Worm (Caenorhabditis elegans) whole organism, L1 larva: ENCODE measurements around the gene ccm-3.

Source experiments
- C04F5.9 ChIP-seq: sonication (generic microtip); optimal IDR thresholded peaks from 2 replicates; lab custom pipeline; 2016; ENCODE audit warnings: missing genetic modification characterization, missing compliant biosample characterization
- ama-1 ChIP-seq: fragments of 150-350 bp; optimal IDR thresholded peaks from 2 replicates; lab custom pipeline; 2014
- ceh-82 ChIP-seq, 3 experiments: fragments of 150-350 bp in 1 of 3; sonication (generic microtip) in 2 of 3; optimal IDR thresholded peaks; 2 replicates each; lab custom pipeline; 2014 to 2017; ENCODE audit warnings: missing biosample characterization in 3 of 3, missing genetic modification characterization in 3 of 3
- ceh-88 ChIP-seq: fragments of 200-800 bp; sonication (Bioruptor generic); IDR thresholded peaks from 2 replicates; pipeline ENCODE4 v1.3.6; 2022; ENCODE audit warnings: missing genetic modification characterization, missing compliant biosample characterization
- dpl-1 ChIP-seq, 3 experiments: fragments of 150-350 bp in 2 of 3; sonication (generic microtip) in 1 of 3; optimal IDR thresholded peaks; 2 replicates each; lab custom pipeline; 2014 to 2017; ENCODE audit warnings: missing biosample characterization in 3 of 3, missing genetic modification characterization in 3 of 3, missing genetic modification reagents in 3 of 3
- elt-3 ChIP-seq, 6 experiments: fragments of 150-350 bp in 1 of 6; sonication (generic microtip); optimal IDR thresholded peaks; 2 replicates each; lab custom pipeline; 2017 to 2018; ENCODE audit warnings: missing biosample characterization in 6 of 6, missing genetic modification characterization in 6 of 6, inconsistent platforms in 1 of 6
- isw-1 ChIP-seq: fragments of 200-800 bp; sonication (Bioruptor generic); IDR thresholded peaks from 2 replicates; pipeline ENCODE4 v1.3.6; 2022; ENCODE audit warnings: missing genetic modification characterization, missing compliant biosample characterization
- lsy-2 ChIP-seq, 2 experiments: fragments of 150-350 bp; optimal IDR thresholded peaks; 2 replicates each; lab custom pipeline; 2014; ENCODE audit warnings: missing biosample characterization in 2 of 2, missing genetic modification characterization in 2 of 2
- nhr-11 ChIP-seq: fragments of 150-350 bp; optimal IDR thresholded peaks from 2 replicates; lab custom pipeline; 2014; ENCODE audit warnings: missing biosample characterization, missing genetic modification characterization
- nhr-19 ChIP-seq: fragments of 200-800 bp; sonication (Bioruptor generic); conservative IDR thresholded peaks from 2 replicates; pipeline ENCODE4 v1.3.6; 2022; ENCODE audit warnings: missing genetic modification characterization, missing compliant biosample characterization
- nhr-237 ChIP-seq: fragments of 150-350 bp; optimal IDR thresholded peaks from 2 replicates; lab custom pipeline; 2014; ENCODE audit warnings: missing biosample characterization, missing genetic modification characterization
- nhr-28 ChIP-seq: fragments of 150-350 bp; optimal IDR thresholded peaks from 2 replicates; lab custom pipeline; 2014; ENCODE audit warnings: missing biosample characterization, missing genetic modification characterization
- nhr-77 ChIP-seq: fragments of 150-350 bp; optimal IDR thresholded peaks from 2 replicates; lab custom pipeline; 2014; ENCODE audit warnings: missing biosample characterization, missing genetic modification characterization
- pqm-1 ChIP-seq: sonication (generic microtip); optimal IDR thresholded peaks from 3 replicates; lab custom pipeline; 2017; ENCODE audit warnings: missing biosample characterization, missing genetic modification characterization

DNA sequence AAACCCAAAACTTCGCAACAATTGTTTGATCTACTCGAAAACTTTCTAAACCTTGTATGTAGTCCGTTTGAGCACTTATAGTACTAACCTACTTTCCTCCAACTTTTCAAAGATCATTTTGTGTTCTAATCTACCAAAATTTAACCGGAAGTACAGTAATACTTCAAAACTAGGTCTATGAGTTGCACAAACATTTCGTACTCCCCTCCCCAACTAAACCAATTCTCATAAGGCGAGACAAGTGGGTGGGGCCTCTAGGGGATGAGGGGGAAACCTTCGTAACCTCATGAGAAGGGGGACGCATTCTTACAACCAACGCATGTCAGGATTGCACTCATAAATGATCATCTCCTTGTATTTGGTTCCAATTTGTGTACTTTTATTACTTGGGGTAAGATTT, 14.9 kb upstream of the ccm-3 start, which contains the start of gene cutl-9:
- TF ChIP-seq ceh-82 (tag; optimal IDR thresholded peaks at IDR 0.05; lab: Kevin White, UChicago) (no peak), nhr-11 (no peak), nhr-28 (no peak), lsy-2 (tag; optimal IDR thresholded peaks at IDR 0.05; lab: Kevin White, UChicago) (no peak), pqm-1 (no peak), nhr-77 (tag; lab: Kevin White, UChicago) (no peak), C04F5.9 (no peak), ama-1 (lab: Kevin White, UChicago) (no peak), elt-3 (tag; optimal IDR thresholded peaks at IDR 0.05; lab: Kevin White, UChicago) (no peak), nhr-237 (no peak), nhr-19 (no peak), ceh-88 (no peak), dpl-1 (GFP tag; optimal IDR thresholded peaks at IDR 0.05; lab: Kevin White, UChicago) (no peak), isw-1 (GFP tag; lab: Robert Waterston, UW) (no peak)
